Fruit fly (Drosophila melanogaster) whole organism, embryonic: ENCODE measurements around the gene CG3088.

ENCODE experiments used
- CG1024 ChIP-seq: fragments of 200-800 bp; sonication (Bioruptor generic); IDR thresholded peaks from 2 replicates; pipeline ENCODE4 v1.3.6; 2022; ENCODE audit warnings: missing biosample characterization, missing genetic modification characterization
- CG10321 ChIP-seq: fragments of 200-800 bp; sonication (Bioruptor generic); IDR thresholded peaks from 2 replicates; pipeline ENCODE4 v1.3.6; 2022; ENCODE audit warnings: missing biosample characterization, missing genetic modification characterization
- CG14014 ChIP-seq: fragments of 200-800 bp; sonication (Bioruptor generic); IDR thresholded peaks from 2 replicates; pipeline ENCODE4 v1.3.6; 2022; ENCODE audit warnings: missing biosample characterization, missing genetic modification characterization
- CG14441 ChIP-seq: fragments of 200-800 bp; sonication (Bioruptor generic); IDR thresholded peaks from 2 replicates; pipeline ENCODE4 v1.3.6; 2022; ENCODE audit warnings: missing biosample characterization, missing genetic modification characterization
- CG15269 ChIP-seq: fragments of 200-800 bp; sonication (Bioruptor generic); optimal IDR thresholded peaks from 2 replicates; lab custom pipeline; 2018; ENCODE audit warnings: missing biosample characterization, mild to moderate bottlenecking, missing genetic modification characterization, moderate library complexity
- CG1529 ChIP-seq: fragments of 200-800 bp; sonication (Bioruptor generic); optimal IDR thresholded peaks from 3 replicates; lab custom pipeline; 2018; ENCODE audit warnings: missing biosample characterization, missing genetic modification characterization
- CG17359 ChIP-seq: fragments of 200-800 bp; sonication (Bioruptor generic); optimal IDR thresholded peaks from 3 replicates; lab custom pipeline; 2018; ENCODE audit warnings: missing biosample characterization, mild to moderate bottlenecking, missing genetic modification characterization, moderate library complexity
- CG18262 ChIP-seq: fragments of 200-800 bp; optimal IDR thresholded peaks from 3 replicates; lab custom pipeline; 2019; ENCODE audit warnings: missing biosample characterization, mild to moderate bottlenecking, missing genetic modification characterization, moderate library complexity
- CG2202 ChIP-seq: fragments of 200-800 bp; sonication (Bioruptor generic); optimal IDR thresholded peaks from 2 replicates; lab custom pipeline; 2018; ENCODE audit warnings: missing biosample characterization, mild to moderate bottlenecking, missing genetic modification characterization
- CG3281 ChIP-seq: fragments of 200-800 bp; sonication (Bioruptor generic); optimal IDR thresholded peaks from 3 replicates; lab custom pipeline; 2017; ENCODE audit warnings: missing biosample characterization, mild to moderate bottlenecking, missing genetic modification characterization
- CG34422 ChIP-seq: fragments of 200-800 bp; sonication (Bioruptor generic); IDR thresholded peaks from 3 replicates; pipeline ENCODE4 v1.3.6; 2022; ENCODE audit warnings: missing biosample characterization, missing genetic modification characterization
- CG5245 ChIP-seq: fragments of 200-800 bp; sonication (Bioruptor generic); optimal IDR thresholded peaks from 3 replicates; lab custom pipeline; 2016; ENCODE audit warnings: missing biosample characterization, missing genetic modification characterization
- CG7556 ChIP-seq: fragments of 200-800 bp; sonication (Bioruptor generic); optimal IDR thresholded peaks from 2 replicates; lab custom pipeline; 2017; ENCODE audit warnings: missing biosample characterization, mild to moderate bottlenecking, missing genetic modification characterization
- CG7839 ChIP-seq: fragments of 200-800 bp; sonication (Bioruptor generic); optimal IDR thresholded peaks from 3 replicates; lab custom pipeline; 2018; ENCODE audit warnings: missing biosample characterization, mild to moderate bottlenecking, missing genetic modification characterization, moderate library complexity
- CG7928 ChIP-seq: fragments of 200-800 bp; sonication (Bioruptor generic); optimal IDR thresholded peaks from 2 replicates; lab custom pipeline; 2017; ENCODE audit warnings: missing biosample characterization, mild to moderate bottlenecking, missing genetic modification characterization
- CG8290 ChIP-seq, 3 experiments: fragments of 200-800 bp; sonication (Bioruptor generic); optimal IDR thresholded peaks; 2 replicates each; lab custom pipeline; 2016 to 2019; ENCODE audit warnings: missing biosample characterization in 3 of 3, missing genetic modification characterization in 3 of 3, mild to moderate bottlenecking in 2 of 3, moderate library complexity in 1 of 3
- CG9817 ChIP-seq: fragments of 200-800 bp; sonication (Bioruptor generic); optimal IDR thresholded peaks from 2 replicates; lab custom pipeline; 2018; ENCODE audit warnings: missing biosample characterization, mild to moderate bottlenecking, missing genetic modification characterization, moderate library complexity
- Camta ChIP-seq: fragments of 200-800 bp; sonication (Bioruptor generic); optimal IDR thresholded peaks from 2 replicates; lab custom pipeline; 2016; ENCODE audit warnings: missing biosample characterization, missing genetic modification characterization
- Dip3 ChIP-seq: fragments of 200-800 bp; sonication (Bioruptor generic); optimal IDR thresholded peaks from 3 replicates; lab custom pipeline; 2016; ENCODE audit warnings: missing biosample characterization, missing genetic modification characterization
- Fer3 ChIP-seq: fragments of 200-800 bp; sonication (Bioruptor generic); optimal IDR thresholded peaks from 2 replicates; lab custom pipeline; 2018; ENCODE audit warnings: missing biosample characterization, mild to moderate bottlenecking, missing genetic modification characterization, moderate library complexity
- HLH3B ChIP-seq: fragments of 200-800 bp; sonication (Bioruptor generic); IDR thresholded peaks from 2 replicates; pipeline ENCODE4 v1.3.6; 2022; ENCODE audit warnings: missing biosample characterization, missing genetic modification characterization
- Hmx ChIP-seq: fragments of 200-800 bp; sonication (Bioruptor generic); optimal IDR thresholded peaks from 2 replicates; lab custom pipeline; 2016; ENCODE audit warnings: missing biosample characterization, missing genetic modification characterization
- Hr51 ChIP-seq, 2 experiments: fragments of 200-800 bp; sonication (Bioruptor generic); optimal IDR thresholded peaks; 2 replicates in 1 of 2; 3 replicates in 1 of 2; lab custom pipeline; 2016 to 2018; ENCODE audit warnings: missing biosample characterization in 2 of 2, missing genetic modification characterization in 2 of 2, mild to moderate bottlenecking in 1 of 2, moderate library complexity in 1 of 2
- Meics ChIP-seq: fragments of 200-800 bp; sonication (Bioruptor generic); optimal IDR thresholded peaks from 2 replicates; lab custom pipeline; 2017; ENCODE audit warnings: missing biosample characterization, mild to moderate bottlenecking, missing genetic modification characterization
- Mrtf ChIP-seq: fragments of 200-800 bp; sonication (Bioruptor generic); IDR thresholded peaks from 3 replicates; pipeline ENCODE4 v1.3.6; 2022; ENCODE audit warnings: missing biosample characterization, missing genetic modification characterization
- Oaz ChIP-seq: fragments of 200-800 bp; sonication (Bioruptor generic); IDR thresholded peaks from 2 replicates; pipeline ENCODE4 v1.3.6; 2022; ENCODE audit warnings: missing biosample characterization, missing genetic modification characterization
- PHDP ChIP-seq: fragments of 200-800 bp; sonication (Bioruptor generic); optimal IDR thresholded peaks from 3 replicates; lab custom pipeline; 2018; ENCODE audit warnings: missing biosample characterization, mild to moderate bottlenecking, missing genetic modification characterization, moderate library complexity
- Ravus ChIP-seq: fragments of 200-800 bp; sonication (Bioruptor generic); IDR thresholded peaks from 2 replicates; pipeline ENCODE4 v1.3.6; 2022; ENCODE audit warnings: missing biosample characterization, missing genetic modification characterization
- Stat92E ChIP-seq, 3 experiments: fragments of >200 bp in 2 of 3; fragments of 200-800 bp in 1 of 3; sonication (Bioruptor generic) in 1 of 3; optimal IDR thresholded peaks; 2 replicates each; lab custom pipeline; 2017 to 2019; ENCODE audit warnings: missing biosample characterization in 3 of 3, missing genetic modification characterization in 3 of 3, mild to moderate bottlenecking in 1 of 3, moderate library complexity in 1 of 3
- Trl ChIP-seq, 3 experiments: fragments of >200 bp in 2 of 3; fragments of 200-800 bp in 1 of 3; sonication (Bioruptor generic) in 1 of 3; optimal IDR thresholded peaks; 2 replicates in 1 of 3; 3 replicates in 2 of 3; lab custom pipeline; 2016 to 2017; ENCODE audit warnings: missing biosample characterization in 1 of 3, missing genetic modification characterization in 1 of 3
- ac ChIP-seq: fragments of 200-800 bp; sonication (Bioruptor generic); optimal IDR thresholded peaks from 3 replicates; lab custom pipeline; 2017; ENCODE audit warnings: missing biosample characterization, mild to moderate bottlenecking, missing genetic modification characterization
- az2 ChIP-seq: fragments of 200-800 bp; sonication (Bioruptor generic); optimal IDR thresholded peaks from 3 replicates; lab custom pipeline; 2016; ENCODE audit warnings: missing biosample characterization, missing genetic modification characterization
- bsh ChIP-seq, 2 experiments: fragments of 200-800 bp; sonication (Bioruptor generic); optimal IDR thresholded peaks; 2 replicates each; lab custom pipeline; 2017 to 2018; ENCODE audit warnings: mild to moderate bottlenecking in 2 of 2, missing biosample characterization in 2 of 2, missing genetic modification characterization in 2 of 2, moderate library complexity in 1 of 2
- da ChIP-seq: fragments of 200-800 bp; sonication (Bioruptor generic); optimal IDR thresholded peaks from 2 replicates; lab custom pipeline; 2016; ENCODE audit warnings: missing biosample characterization, missing genetic modification characterization
- dysf ChIP-seq: fragments of 200-800 bp; sonication (Bioruptor generic); IDR thresholded peaks from 3 replicates; pipeline ENCODE4 v1.3.6; 2022; ENCODE audit warnings: missing biosample characterization, missing genetic modification characterization
- eve ChIP-seq, 2 experiments: fragments of >200 bp; optimal IDR thresholded peaks; 2 replicates each; lab custom pipeline; 2017; ENCODE audit warnings: missing biosample characterization in 2 of 2, missing genetic modification characterization in 2 of 2
- grau ChIP-seq: fragments of 200-800 bp; optimal IDR thresholded peaks from 3 replicates; lab custom pipeline; 2019; ENCODE audit warnings: missing biosample characterization, mild to moderate bottlenecking, missing genetic modification characterization, moderate library complexity
- hkb ChIP-seq, 2 experiments: fragments of 200-800 bp in 1 of 2; fragments of >200 bp in 1 of 2; sonication (Bioruptor generic) in 1 of 2; IDR thresholded peaks in 1 of 2; optimal IDR thresholded peaks in 1 of 2; 2 replicates each; pipeline versions ENCODE4 v1.3.6 to Lab custom; 2017 to 2022; ENCODE audit warnings: missing biosample characterization in 1 of 2, missing genetic modification characterization in 1 of 2
- lab ChIP-seq: fragments of 200-800 bp; sonication (Bioruptor generic); optimal IDR thresholded peaks from 3 replicates; lab custom pipeline; 2017; ENCODE audit warnings: missing biosample characterization, missing genetic modification characterization, mild to moderate bottlenecking, moderate library complexity, missing genetic modification reagents
- nmo ChIP-seq: fragments of 200-800 bp; sonication (Bioruptor generic); optimal IDR thresholded peaks from 2 replicates; lab custom pipeline; 2018; ENCODE audit warnings: missing biosample characterization, mild to moderate bottlenecking, missing genetic modification characterization, moderate library complexity
- pan ChIP-seq, 4 experiments: fragments of >200 bp in 3 of 4; fragments of 200-800 bp in 1 of 4; sonication (Bioruptor generic) in 1 of 4; optimal IDR thresholded peaks in 3 of 4; IDR thresholded peaks in 1 of 4; 2 replicates each; pipeline versions ENCODE4 v1.3.6 to Lab custom; 2017 to 2022; ENCODE audit warnings: missing biosample characterization in 2 of 4, missing genetic modification characterization in 2 of 4, mixed read lengths in 1 of 4
- pnt ChIP-seq: fragments of 200-800 bp; sonication (Bioruptor generic); optimal IDR thresholded peaks from 3 replicates; lab custom pipeline; 2016; ENCODE audit warnings: missing biosample characterization, missing genetic modification characterization
- sob ChIP-seq: fragments of 200-800 bp; sonication (Bioruptor generic); IDR thresholded peaks from 2 replicates; pipeline ENCODE4 v1.3.6; 2022; ENCODE audit warnings: missing biosample characterization, missing genetic modification characterization
- ssp ChIP-seq: fragments of 200-800 bp; sonication (Bioruptor generic); IDR thresholded peaks from 2 replicates; pipeline ENCODE4 v1.3.6; 2022; ENCODE audit warnings: missing biosample characterization, missing genetic modification characterization
- tgo ChIP-seq: fragments of 200-800 bp; sonication (Bioruptor generic); IDR thresholded peaks from 3 replicates; pipeline ENCODE4 v1.3.6; 2022; ENCODE audit warnings: missing biosample characterization, missing genetic modification characterization
- vfl ChIP-seq: fragments of 200-800 bp; sonication (Bioruptor generic); optimal IDR thresholded peaks from 2 replicates; lab custom pipeline; 2016; ENCODE audit warnings: missing biosample characterization, missing genetic modification characterization
- vvl ChIP-seq: fragments of 200-800 bp; sonication (Bioruptor generic); IDR thresholded peaks from 2 replicates; pipeline ENCODE4 v1.3.6; 2022; ENCODE audit warnings: missing biosample characterization, missing genetic modification characterization

The CG3088 gene

DNA sequence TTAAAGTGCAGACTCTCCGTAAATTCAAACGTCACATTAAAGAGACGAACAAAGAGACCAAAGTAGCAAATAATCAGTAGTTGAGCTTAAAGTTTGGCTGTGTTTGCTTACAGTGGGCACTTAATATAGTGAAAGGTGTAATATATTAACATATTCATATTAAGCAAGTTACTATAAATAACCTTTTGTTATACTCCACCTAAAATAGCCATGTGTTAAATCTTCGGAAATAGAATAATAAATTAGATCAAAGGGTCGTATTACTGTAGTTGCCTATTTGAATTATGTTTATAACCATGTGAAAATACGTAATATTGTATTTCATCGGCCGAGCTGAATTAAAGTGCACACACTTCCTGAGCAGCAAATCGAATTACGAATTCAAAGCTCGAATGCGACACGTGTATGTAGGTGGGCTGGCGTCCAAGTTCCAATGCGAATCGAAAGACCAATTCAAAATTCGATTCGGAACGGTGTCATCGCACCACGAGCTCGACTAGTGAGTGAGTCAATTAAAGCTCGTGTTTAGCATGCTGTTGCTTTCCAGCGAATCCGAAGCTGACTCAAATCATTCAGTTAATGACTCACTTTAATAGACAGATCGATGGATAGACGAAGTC lies 48.8 kb downstream of the CG3088 start (continued):
- peak; percentile 49 for TF ChIP-seq CG15269 (tag; lab: Kevin White, UChicago)
- peak; percentile 38 for TF ChIP-seq CG14441 (GFP tag; lab: Robert Waterston, UW)
- peak; percentile 3 for TF ChIP-seq CG18262 (tag; lab: Kevin White, UChicago)
- TF ChIP-seq Trl (optimal IDR thresholded peaks at IDR 0.05; lab: Kevin White, UChicago) = no peak
- TF ChIP-seq Trl (GFP tag; optimal IDR thresholded peaks at IDR 0.05; lab: Kevin White, UChicago) = no peak
- TF ChIP-seq Camta (GFP tag; lab: Kevin White, UChicago) = no peak
- no peak for TF ChIP-seq Ravus (GFP tag; lab: Robert Waterston, UW)
- peak; percentile 19 for TF ChIP-seq nmo
- TF ChIP-seq Hr51 (GFP tag; optimal IDR thresholded peaks at IDR 0.05; lab: Kevin White, UChicago) = peak in 1 of 2 experiments; percentile 58
- TF ChIP-seq az2 (GFP tag; lab: Kevin White, UChicago) = no peak
- TF ChIP-seq CG1529 (GFP tag; lab: Kevin White, UChicago) = no peak
- TF ChIP-seq eve (GFP tag; optimal IDR thresholded peaks at IDR 0.05; lab: Kevin White, UChicago) = no peak
- TF ChIP-seq tgo (GFP tag; lab: Robert Waterston, UW) = peak; percentile 51
- peak; percentile 39 for TF ChIP-seq CG17359 (tag; lab: Kevin White, UChicago)
- TF ChIP-seq dysf (GFP tag; lab: Robert Waterston, UW) = peak; percentile 58; the same call in 2 of the 3 replicates
- peak; percentile 35; the same call in 1 of the 2 replicates for TF ChIP-seq HLH3B
- no peak for TF ChIP-seq Meics
- TF ChIP-seq CG5245 = no peak
- TF ChIP-seq CG2202 (tag; lab: Kevin White, UChicago) = no peak
- TF ChIP-seq sob (GFP tag; lab: Robert Waterston, UW) = peak; percentile 46
- TF ChIP-seq CG7839 (tag; lab: Kevin White, UChicago) = peak; percentile 50
- TF ChIP-seq Mrtf = peak; percentile 47; the same call in 1 of the 3 replicates
- no peak for TF ChIP-seq da (GFP tag; lab: Kevin White, UChicago)
- TF ChIP-seq Fer3 = peak; percentile 33
- TF ChIP-seq CG7556 (GFP tag; lab: Kevin White, UChicago) = no peak
- no peak for TF ChIP-seq pnt (GFP tag; lab: Kevin White, UChicago)
- TF ChIP-seq bsh (GFP tag; optimal IDR thresholded peaks at IDR 0.05; lab: Kevin White, UChicago) = peak in 1 of 2 experiments; percentile 22
- TF ChIP-seq pan (optimal IDR thresholded peaks at IDR 0.05; lab: Kevin White, UChicago) = no peak
- peak in 1 of 2 experiments; percentile 59 for TF ChIP-seq pan (GFP tag; optimal IDR thresholded peaks at IDR 0.05 in 1 of 2, IDR thresholded peaks at IDR 0.05 in 1 of 2)
- TF ChIP-seq hkb (optimal IDR thresholded peaks at IDR 0.05; lab: Kevin White, UChicago) = no peak
- peak; percentile 37 for TF ChIP-seq hkb (GFP tag; IDR thresholded peaks at IDR 0.05; lab: Robert Waterston, UW)
- no peak for TF ChIP-seq vfl (GFP tag; lab: Kevin White, UChicago)
- TF ChIP-seq ac = no peak
- TF ChIP-seq CG3281 (GFP tag; lab: Kevin White, UChicago) = peak; percentile 32
- TF ChIP-seq ssp = no peak
- TF ChIP-seq CG1024 (GFP tag; lab: Robert Waterston, UW) = no peak
- TF ChIP-seq grau = peak; percentile 74
- TF ChIP-seq CG8290 (GFP tag; optimal IDR thresholded peaks at IDR 0.05; lab: Kevin White, UChicago) = no peak
- TF ChIP-seq CG8290 (tag; optimal IDR thresholded peaks at IDR 0.05; lab: Kevin White, UChicago) = peak in 1 of 2 experiments; percentile 36
- TF ChIP-seq Hmx (GFP tag; lab: Kevin White, UChicago) = no peak
- peak; percentile 37 for TF ChIP-seq lab (GFP tag; lab: Kevin White, UChicago)
- peak; percentile 29; the same call in 1 of the 2 replicates for TF ChIP-seq vvl
- TF ChIP-seq CG14014 (GFP tag; lab: Robert Waterston, UW) = no peak
- TF ChIP-seq CG10321 (GFP tag; lab: Robert Waterston, UW) = no peak
- no peak for TF ChIP-seq Stat92E (GFP tag; optimal IDR thresholded peaks at IDR 0.05; lab: Kevin White, UChicago)
- no peak for TF ChIP-seq Oaz (GFP tag; lab: Robert Waterston, UW)
- no peak for TF ChIP-seq CG7928
- TF ChIP-seq PHDP (tag; lab: Kevin White, UChicago) = peak; percentile 21
- no peak for TF ChIP-seq CG9817 (tag; lab: Kevin White, UChicago)
- TF ChIP-seq CG34422 (GFP tag; lab: Robert Waterston, UW) = 0 out of 3 replicates have a peak, but pooled peaks have one; percentile 40
- TF ChIP-seq Dip3 (GFP tag; lab: Kevin White, UChicago) = no peak
